Fruit fly (Drosophila melanogaster) whole organism, adult: Measurements from ENCODE around the gene Ns1.

Experiments
- CG12768 ChIP-seq: fragments of 200-800 bp; sonication (Bioruptor generic); optimal IDR thresholded peaks from 2 replicates; lab custom pipeline; 2017; ENCODE audit warnings: missing biosample characterization, missing genetic modification characterization, mild to moderate bottlenecking, moderate library complexity, missing genetic modification reagents
- CG14711 ChIP-seq: fragments of 200-800 bp; sonication (Bioruptor generic); optimal IDR thresholded peaks from 2 replicates; lab custom pipeline; 2018; ENCODE audit warnings: missing biosample characterization, mild to moderate bottlenecking, missing genetic modification characterization, moderate library complexity
- CG1620 ChIP-seq: fragments of 200-800 bp; sonication (Bioruptor generic); optimal IDR thresholded peaks from 2 replicates; lab custom pipeline; 2016; ENCODE audit warnings: missing biosample characterization, missing genetic modification characterization
- CG33017 ChIP-seq: fragments of 200-800 bp; sonication (Bioruptor generic); optimal IDR thresholded peaks from 2 replicates; lab custom pipeline; 2018; ENCODE audit warnings: missing biosample characterization, mild to moderate bottlenecking, missing genetic modification characterization, moderate library complexity
- CG5204 ChIP-seq: fragments of 200-800 bp; sonication (Bioruptor generic); optimal IDR thresholded peaks from 2 replicates; lab custom pipeline; 2016; ENCODE audit warnings: missing biosample characterization, missing genetic modification characterization
- Mnt ChIP-seq: fragments of 200-800 bp; sonication (Bioruptor generic); optimal IDR thresholded peaks from 2 replicates; lab custom pipeline; 2016; ENCODE audit warnings: missing biosample characterization, mild to moderate bottlenecking, missing genetic modification characterization
- cic ChIP-seq: fragments of 200-800 bp; sonication (Bioruptor generic); optimal IDR thresholded peaks from 2 replicates; lab custom pipeline; 2017; ENCODE audit warnings: missing biosample characterization, mild to moderate bottlenecking, missing genetic modification characterization, moderate library complexity
- cnc ChIP-seq, 2 experiments: fragments of >200 bp; optimal IDR thresholded peaks; 2 replicates each; lab custom pipeline; 2017
- kay ChIP-seq: fragments of 200-800 bp; sonication (Bioruptor generic); peaks from one replicate; lab custom pipeline; 2016; ENCODE audit warnings: missing biosample characterization, missing genetic modification characterization, borderline replicate concordance
- ovo ChIP-seq: fragments of 200-800 bp; sonication (Bioruptor generic); optimal IDR thresholded peaks from 2 replicates; lab custom pipeline; 2016; ENCODE audit warnings: missing biosample characterization, missing genetic modification characterization
- pad ChIP-seq: fragments of 200-800 bp; sonication (Bioruptor generic); optimal IDR thresholded peaks from 3 replicates; lab custom pipeline; 2017; ENCODE audit warnings: missing biosample characterization, missing genetic modification characterization, mild to moderate bottlenecking, moderate library complexity, missing genetic modification reagents
- tj ChIP-seq: fragments of 200-800 bp; sonication (Bioruptor generic); optimal IDR thresholded peaks from 3 replicates; lab custom pipeline; 2017; ENCODE audit warnings: missing biosample characterization, mild to moderate bottlenecking, missing genetic modification characterization, moderate library complexity
- toe ChIP-seq: fragments of 200-800 bp; sonication (Bioruptor generic); optimal IDR thresholded peaks from 2 replicates; lab custom pipeline; 2016; ENCODE audit warnings: missing biosample characterization, missing genetic modification characterization

- TF ChIP-seq ovo (GFP tag; lab: Kevin White, UChicago) (no peak), toe (GFP tag; lab: Kevin White, UChicago) (no peak), CG1620 (no peak), CG12768 (GFP tag; lab: Kevin White, UChicago) (no peak), kay (GFP tag; lab: Kevin White, UChicago) (no peak), cic (GFP tag; lab: Kevin White, UChicago) (no peak), cnc (optimal IDR thresholded peaks at IDR 0.05; lab: Kevin White, UChicago) (no peak), CG14711 (no peak), Mnt (GFP tag; lab: Kevin White, UChicago) (no peak), CG33017 (tag; lab: Kevin White, UChicago) (no peak), pad (GFP tag; lab: Kevin White, UChicago) (no peak), CG5204 (GFP tag; lab: Kevin White, UChicago) (no peak), tj (GFP tag; lab: Kevin White, UChicago) (no peak)
These were observed 36.5 kb downstream of the Ns1 start, which contains the start of gene CG4009 for dm6 chr3R:17035945-17036344.
